Worm (Caenorhabditis elegans) whole organism, young adult: Measurements from ENCODE around the gene tufm-1.

Source experiments
- F22D6.2 ChIP-seq: sonication (generic microtip); optimal IDR thresholded peaks from 2 replicates; lab custom pipeline; 2016; ENCODE audit warnings: mild to moderate bottlenecking, missing genetic modification characterization, missing compliant biosample characterization
- K12H6.12 ChIP-seq: fragments of 200-800 bp; sonication (Bioruptor generic); optimal IDR thresholded peaks from 2 replicates; lab custom pipeline; 2018; ENCODE audit warnings: mild to moderate bottlenecking, missing genetic modification characterization, missing compliant biosample characterization
- T26A5.8 ChIP-seq: sonication (generic microtip); optimal IDR thresholded peaks from 2 replicates; lab custom pipeline; 2016; ENCODE audit warnings: missing genetic modification characterization, missing compliant biosample characterization
- Y56A3A.18 ChIP-seq: fragments of 200-800 bp; sonication (Bioruptor generic); IDR thresholded peaks from 2 replicates; pipeline ENCODE4 v1.3.6; 2022; ENCODE audit warnings: missing genetic modification reagents, missing genetic modification characterization, missing compliant biosample characterization
- ZK185.1 ChIP-seq: sonication (generic microtip); optimal IDR thresholded peaks from 2 replicates; lab custom pipeline; 2016; ENCODE audit warnings: mild to moderate bottlenecking, missing genetic modification characterization, missing compliant biosample characterization; ENCODE audit not compliant: poor library complexity, severe bottlenecking
- ama-1 ChIP-seq, 3 experiments: fragments of 150-350 bp in 1 of 3; sonication (generic microtip) in 2 of 3; optimal IDR thresholded peaks; 2 replicates each; lab custom pipeline; 2014 to 2018; ENCODE audit warnings: missing biosample characterization in 2 of 3, missing genetic modification characterization in 2 of 3, missing genetic modification reagents in 2 of 3
- athp-1 ChIP-seq: sonication (generic microtip); optimal IDR thresholded peaks from 2 replicates; lab custom pipeline; 2017; ENCODE audit warnings: mild to moderate bottlenecking, missing genetic modification characterization, missing compliant biosample characterization
- ccch-3 ChIP-seq: fragments of 200-800 bp; sonication (Bioruptor generic); optimal IDR thresholded peaks from 2 replicates; lab custom pipeline; 2018; ENCODE audit warnings: mild to moderate bottlenecking, missing genetic modification characterization, missing compliant biosample characterization
- ceh-91 ChIP-seq: fragments of 200-800 bp; sonication (Bioruptor generic); IDR thresholded peaks from 2 replicates; pipeline ENCODE4 v1.3.6; 2022; ENCODE audit warnings: missing genetic modification reagents, missing genetic modification characterization, missing compliant biosample characterization
- die-1 ChIP-seq: sonication (generic microtip); optimal IDR thresholded peaks from 2 replicates; lab custom pipeline; 2016; ENCODE audit warnings: missing genotype, mild to moderate bottlenecking, missing genetic modification characterization, missing compliant biosample characterization
- dpff-1 ChIP-seq: sonication (generic microtip); optimal IDR thresholded peaks from 2 replicates; lab custom pipeline; 2017; ENCODE audit warnings: mild to moderate bottlenecking, missing genetic modification characterization, missing compliant biosample characterization
- dpl-1 ChIP-seq: fragments of 150-350 bp; optimal IDR thresholded peaks from 2 replicates; lab custom pipeline; 2014; ENCODE audit warnings: missing biosample characterization, missing genetic modification reagents, missing genetic modification characterization
- hlh-26 ChIP-seq: fragments of 200-800 bp; sonication (Bioruptor generic); conservative IDR thresholded peaks from 2 replicates; pipeline ENCODE4 v1.3.6; 2022; ENCODE audit warnings: missing genetic modification reagents, missing genetic modification characterization, missing compliant biosample characterization
- hmg-1.2 ChIP-seq: fragments of 200-800 bp; sonication (Bioruptor generic); IDR thresholded peaks from 2 replicates; pipeline ENCODE4 v1.3.6; 2022; ENCODE audit warnings: missing genetic modification reagents, missing genetic modification characterization, missing compliant biosample characterization
- hrde-1 ChIP-seq: sonication (generic microtip); optimal IDR thresholded peaks from 2 replicates; lab custom pipeline; 2016; ENCODE audit warnings: missing genetic modification characterization, mild to moderate bottlenecking, missing compliant biosample characterization, moderate library complexity, missing genotype, missing genetic modification reagents, borderline replicate concordance
- let-526 ChIP-seq: fragments of 200-800 bp; sonication (Bioruptor generic); IDR thresholded peaks from 2 replicates; pipeline ENCODE4 v1.3.6; 2022; ENCODE audit warnings: missing genetic modification reagents, missing genetic modification characterization, missing compliant biosample characterization
- lin-40 ChIP-seq: sonication (generic microtip); optimal IDR thresholded peaks from 2 replicates; lab custom pipeline; 2016; ENCODE audit warnings: missing genetic modification characterization, mild to moderate bottlenecking, missing compliant biosample characterization, missing genotype, missing genetic modification reagents
- lir-1 ChIP-seq: fragments of 200-800 bp; sonication (Bioruptor generic); conservative IDR thresholded peaks from 2 replicates; pipeline ENCODE4 v1.3.6; 2022; ENCODE audit warnings: missing genetic modification reagents, missing genetic modification characterization, missing compliant biosample characterization
- madf-6 ChIP-seq: fragments of 200-800 bp; sonication (Bioruptor generic); IDR thresholded peaks from 2 replicates; pipeline ENCODE4 v1.3.6; 2022; ENCODE audit warnings: missing genetic modification reagents, missing genetic modification characterization, missing compliant biosample characterization
- mcd-1 ChIP-seq: fragments of 200-800 bp; sonication (Bioruptor generic); IDR thresholded peaks from 2 replicates; pipeline ENCODE4 v1.3.6; 2022; ENCODE audit warnings: missing genetic modification reagents, missing genetic modification characterization, missing compliant biosample characterization
- nhr-80 ChIP-seq: sonication (generic microtip); optimal IDR thresholded peaks from 2 replicates; lab custom pipeline; 2016; ENCODE audit warnings: missing genetic modification characterization, missing compliant biosample characterization
- pha-4 ChIP-seq: fragments of 150-350 bp; sonication (generic microtip); optimal IDR thresholded peaks from 2 replicates; lab custom pipeline; 2014; ENCODE audit warnings: missing biosample characterization, missing genetic modification reagents, missing genetic modification characterization
- rpc-1 ChIP-seq, 2 experiments: fragments of 150-350 bp in 1 of 2; sonication (generic microtip) in 1 of 2; optimal IDR thresholded peaks; 2 replicates each; lab custom pipeline; 2014 to 2018; ENCODE audit warnings: missing biosample characterization in 1 of 2, missing genetic modification characterization in 1 of 2, missing genetic modification reagents in 1 of 2, missing genotype in 1 of 2
- sptf-2 ChIP-seq: fragments of 200-800 bp; sonication (Bioruptor generic); optimal IDR thresholded peaks from 2 replicates; lab custom pipeline; 2018; ENCODE audit warnings: mild to moderate bottlenecking, missing genetic modification characterization, missing compliant biosample characterization
- xnd-1 ChIP-seq: sonication (generic microtip); optimal IDR thresholded peaks from 2 replicates; lab custom pipeline; 2016; ENCODE audit warnings: missing genotype, missing genetic modification reagents, missing genetic modification characterization, missing compliant biosample characterization

tufm-1 gene

DNA sequence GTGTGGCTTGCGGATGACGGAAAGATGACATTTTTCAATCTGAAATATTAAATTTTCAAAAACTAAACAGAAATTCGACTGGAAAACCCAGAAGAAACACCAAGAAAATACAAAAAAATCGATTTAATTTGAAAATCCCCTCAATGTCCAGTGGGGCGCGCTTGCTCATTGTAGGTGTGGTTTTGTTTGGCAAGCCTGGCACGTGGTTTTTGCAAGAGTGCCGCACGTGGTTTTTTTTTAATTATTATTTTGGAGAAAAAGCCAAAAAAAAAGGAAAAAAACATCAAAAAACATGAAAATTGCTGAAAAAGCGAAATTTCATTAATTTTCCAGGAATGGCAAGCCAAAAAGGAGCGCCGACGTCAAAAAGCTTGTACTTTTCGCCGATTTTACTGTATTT, 46.1 kb downstream of the tufm-1 start, which contains the start of gene swsn-3 (continued):
- TF ChIP-seq K12H6.12 (tag; lab: Kevin White, UChicago) (peak; percentile 55), madf-6 (GFP tag; lab: Robert Waterston, UW) (peak; percentile 84), hrde-1 (tag; lab: Kevin White, UChicago) (no peak), T26A5.8 (tag; lab: Kevin White, UChicago) (no peak), ama-1 (optimal IDR thresholded peaks at IDR 0.05; lab: Kevin White, UChicago) (no peak), ama-1 (GFP tag; optimal IDR thresholded peaks at IDR 0.05; lab: Kevin White, UChicago) (peak; percentile 20 to 72), let-526 (GFP tag; lab: Robert Waterston, UW) (0 out of 2 replicates have a peak, but pooled peaks have one; percentile 15), Y56A3A.18 (GFP tag; lab: Robert Waterston, UW) (peak; percentile 83; the same call in 1 of the 2 replicates), athp-1 (peak; percentile 95), pha-4 (tag; lab: Kevin White, UChicago) (peak; percentile 24), sptf-2 (GFP tag; lab: Kevin White, UChicago) (no peak), lir-1 (GFP tag; lab: Robert Waterston, UW) (peak; percentile 41; the same call in 1 of the 2 replicates), die-1 (no peak), xnd-1 (peak; percentile 49), nhr-80 (tag; lab: Kevin White, UChicago) (peak; percentile 43), dpff-1 (tag; lab: Kevin White, UChicago) (no peak), ZK185.1 (no peak), F22D6.2 (no peak), hlh-26 (GFP tag; lab: Robert Waterston, UW) (no peak), ceh-91 (peak; percentile 57), mcd-1 (GFP tag; lab: Robert Waterston, UW) (peak; percentile 97), rpc-1 (optimal IDR thresholded peaks at IDR 0.05; lab: Kevin White, UChicago) (peak; percentile 47), rpc-1 (tag; optimal IDR thresholded peaks at IDR 0.05; lab: Kevin White, UChicago) (peak; percentile 1), hmg-1.2 (GFP tag; lab: Robert Waterston, UW) (peak; percentile 59), ccch-3 (no peak), lin-40 (tag; lab: Kevin White, UChicago) (peak; percentile 80), dpl-1 (GFP tag; lab: Kevin White, UChicago) (peak; percentile 65)
